Worm (Caenorhabditis elegans): ENCODE results near the gene W04D12.1.

The W04D12.1 gene

ce11 chrIII:5805273-5805672, 31.5 kb upstream of the W04D12.1 start, which contains the start of gene R12B2.3:
Gene R12B2.3 (plus strand): TSS chrIII:5805573.
- TF ChIP-seq nhr-85 (tag) = no peak
- no peak for TF ChIP-seq mab-9 (GFP tag; IDR thresholded peaks at IDR 0.05)
- no peak for TF ChIP-seq nhr-237 (tag; optimal IDR thresholded peaks at IDR 0.05)
- TF ChIP-seq unc-130 (tag; optimal IDR thresholded peaks at IDR 0.05) = no peak
- no peak for TF ChIP-seq hlh-17 (GFP tag; optimal IDR thresholded peaks at IDR 0.05; ENCODE audit: borderline replicate concordance)
- TF ChIP-seq aha-1 (tag; optimal IDR thresholded peaks at IDR 0.05) = no peak
- no peak for TF ChIP-seq swsn-7 (tag; optimal IDR thresholded peaks at IDR 0.05)
- TF ChIP-seq nhr-11 (tag; optimal IDR thresholded peaks at IDR 0.05) = no peak
- TF ChIP-seq ceh-88 (GFP tag; IDR thresholded peaks at IDR 0.05) = no peak
- no peak for TF ChIP-seq snu-23 (GFP tag; optimal IDR thresholded peaks at IDR 0.05)
- no peak for TF ChIP-seq pqm-1 (tag; optimal IDR thresholded peaks at IDR 0.05)
- no peak for TF ChIP-seq ets-5 (GFP tag; IDR thresholded peaks at IDR 0.05)
- no peak for TF ChIP-seq hpl-2 (GFP tag; optimal IDR thresholded peaks at IDR 0.05)
- TF ChIP-seq nhr-77 (tag; optimal IDR thresholded peaks at IDR 0.05) = no peak
- TF ChIP-seq unc-62 (GFP tag; optimal IDR thresholded peaks at IDR 0.05) = no peak
- no peak for TF ChIP-seq lin-15B (tag; optimal IDR thresholded peaks at IDR 0.05)
- no peak for TF ChIP-seq Y116A8C.19 (tag; optimal IDR thresholded peaks at IDR 0.05; ENCODE audit: borderline replicate concordance)

- TF ChIP-seq zip-4 (GFP tag; optimal IDR thresholded peaks at IDR 0.05) = no peak
- no peak for TF ChIP-seq blmp-1 (tag; optimal IDR thresholded peaks at IDR 0.05)
- no peak for TF ChIP-seq nhr-76 (tag; optimal IDR thresholded peaks at IDR 0.05)
- TF ChIP-seq dsc-1 (tag; optimal IDR thresholded peaks at IDR 0.05) = no peak
- TF ChIP-seq skn-1 (tag; optimal IDR thresholded peaks at IDR 0.05) = no peak
- no peak for TF ChIP-seq nhr-28 (tag; optimal IDR thresholded peaks at IDR 0.05)
- TF ChIP-seq mdl-1 (tag; optimal IDR thresholded peaks at IDR 0.05) = no peak
- no peak for TF ChIP-seq ets-5 (GFP tag; IDR thresholded peaks at IDR 0.05)
- no peak for TF ChIP-seq isw-1 (GFP tag; IDR thresholded peaks at IDR 0.05)
- no peak for TF ChIP-seq grh-1 (GFP tag; IDR thresholded peaks at IDR 0.05)
- no peak for TF ChIP-seq nhr-19 (GFP tag; conservative IDR thresholded peaks at IDR 0.05)
- TF ChIP-seq efl-1 (optimal IDR thresholded peaks at IDR 0.05) = no peak
- no peak for TF ChIP-seq efl-1 (GFP tag; optimal IDR thresholded peaks at IDR 0.05 in 1 of 2)
- no peak for TF ChIP-seq mef-2 (tag; optimal IDR thresholded peaks at IDR 0.05)
- no peak for TF ChIP-seq lsy-2 (tag; optimal IDR thresholded peaks at IDR 0.05)
- no peak for TF ChIP-seq pqm-1 (tag; optimal IDR thresholded peaks at IDR 0.05)
- TF ChIP-seq lin-15B (tag; optimal IDR thresholded peaks at IDR 0.05) = no peak
- no peak for TF ChIP-seq irx-1 (tag; optimal IDR thresholded peaks at IDR 0.05)
These were observed 30.0 kb upstream of the W04D12.1 start, which contains the start of gene R12B2.2 for ce11 chrIII:5806720-5807119. Gene R12B2.2 (plus strand): TSS chrIII:5807020.

ce11 chrIII:5810012-5810411, 26.7 kb upstream of the W04D12.1 start:
- TF ChIP-seq nhr-85 (tag) = peak; percentile 14
- no peak for TF ChIP-seq mef-2 (tag; optimal IDR thresholded peaks at IDR 0.05)
- no peak for TF ChIP-seq ama-1 (optimal IDR thresholded peaks at IDR 0.05)
- TF ChIP-seq lin-14 (GFP tag; optimal IDR thresholded peaks at IDR 0.05) = peak; percentile 14

ce11 chrIII:5811957-5812356, 24.8 kb upstream of the W04D12.1 start:
- TF ChIP-seq nhr-77 (tag; optimal IDR thresholded peaks at IDR 0.05) = no peak

- TF ChIP-seq unc-62 (GFP tag; optimal IDR thresholded peaks at IDR 0.05) = no peak
- peak; percentile 81 for TF ChIP-seq blmp-1 (tag; optimal IDR thresholded peaks at IDR 0.05)
- no peak for TF ChIP-seq ceh-63 (GFP tag; optimal IDR thresholded peaks at IDR 0.05)
- TF ChIP-seq pag-3 (tag; optimal IDR thresholded peaks at IDR 0.05; ENCODE audit: borderline replicate concordance, insufficient read depth) = no peak
- no peak for TF ChIP-seq nhr-237 (tag; optimal IDR thresholded peaks at IDR 0.05)
- no peak for TF ChIP-seq ama-1 (optimal IDR thresholded peaks at IDR 0.05)
- TF ChIP-seq nhr-71 (tag; optimal IDR thresholded peaks at IDR 0.05) = peak; percentile 47
- peak in 1 of 2 experiments; percentile 52 for TF ChIP-seq lin-35 (GFP tag; optimal IDR thresholded peaks at IDR 0.05)
- TF ChIP-seq elt-3 (tag; optimal IDR thresholded peaks at IDR 0.05) = peak in 4 of 6 experiments; percentile 7 to 66 (median 34)
- TF ChIP-seq ceh-8 (GFP tag; optimal IDR thresholded peaks at IDR 0.05) = no peak
- no peak for TF ChIP-seq efl-1 (optimal IDR thresholded peaks at IDR 0.05)
- peak in 1 of 2 experiments; percentile 68 for TF ChIP-seq efl-1 (GFP tag; optimal IDR thresholded peaks at IDR 0.05 in 1 of 2)
- peak; percentile 36 for TF ChIP-seq tbx-2 (tag; optimal IDR thresholded peaks at IDR 0.05)
- TF ChIP-seq lin-14 (GFP tag; optimal IDR thresholded peaks at IDR 0.05) = peak; percentile 66
- peak in 1 of 2 experiments; percentile 5 for TF ChIP-seq lsy-2 (tag; optimal IDR thresholded peaks at IDR 0.05)
- TF ChIP-seq nhr-85 (tag) = peak; percentile 64
- peak; percentile 31 for TF ChIP-seq mep-1 (tag; optimal IDR thresholded peaks at IDR 0.05)
- peak; percentile 36 for TF ChIP-seq nhr-20 (tag; optimal IDR thresholded peaks at IDR 0.05)
- peak; percentile 32 for TF ChIP-seq snu-23 (GFP tag; optimal IDR thresholded peaks at IDR 0.05)
- no peak for TF ChIP-seq C34B4.2 (tag; optimal IDR thresholded peaks at IDR 0.05)
- TF ChIP-seq mdl-1 (tag; optimal IDR thresholded peaks at IDR 0.05) = no peak
These were observed 24.1 kb upstream of the W04D12.1 start for ce11 chrIII:5812672-5813071.
